Worm (Caenorhabditis elegans) whole organism, early embryonic: ENCODE measurements around the gene crh-2.
"Not testable (repeated sequence)": the region's sequence is repeated elsewhere in the genome, so short reads cannot be mapped to it uniquely, and the experiment has no call there.

Source experiments
- B0310.2 ChIP-seq: sonication (generic microtip); optimal IDR thresholded peaks from 2 replicates; lab custom pipeline; 2016; ENCODE audit warnings: mild to moderate bottlenecking, missing genetic modification characterization, missing compliant biosample characterization
- ama-1 ChIP-seq: fragments of 150-350 bp; optimal IDR thresholded peaks from 2 replicates; lab custom pipeline; 2014
- ceh-36 ChIP-seq: sonication (generic microtip); optimal IDR thresholded peaks from 2 replicates; lab custom pipeline; 2016; ENCODE audit warnings: missing genetic modification characterization, inconsistent platforms, missing compliant biosample characterization
- hmbx-1 ChIP-seq: sonication (generic microtip); optimal IDR thresholded peaks from 2 replicates; lab custom pipeline; 2016; ENCODE audit warnings: mild to moderate bottlenecking, missing genetic modification characterization, missing compliant biosample characterization
- hmg-4 ChIP-seq: fragments of 200-800 bp; sonication (Bioruptor generic); optimal IDR thresholded peaks from 2 replicates; lab custom pipeline; 2018; ENCODE audit warnings: mild to moderate bottlenecking, missing genetic modification characterization, missing compliant biosample characterization
- hnd-1 ChIP-seq: sonication (generic microtip); optimal IDR thresholded peaks from 2 replicates; lab custom pipeline; 2016; ENCODE audit warnings: missing genetic modification characterization, missing compliant biosample characterization
- pes-1 ChIP-seq: fragments of 200-800 bp; sonication (Bioruptor generic); IDR thresholded peaks from 2 replicates; pipeline ENCODE4 v1.3.6; 2022; ENCODE audit warnings: missing genetic modification reagents, missing genetic modification characterization, missing compliant biosample characterization
- sea-1 ChIP-seq: fragments of 200-800 bp; sonication (Bioruptor generic); conservative IDR thresholded peaks from 2 replicates; pipeline ENCODE4 v1.3.6; 2022; ENCODE audit warnings: missing genetic modification characterization, missing compliant biosample characterization
- tbx-37 ChIP-seq: fragments of 200-800 bp; sonication (Bioruptor generic); conservative IDR thresholded peaks from 2 replicates; pipeline ENCODE4 v1.3.6; 2022; ENCODE audit warnings: missing genetic modification reagents, missing genetic modification characterization, missing compliant biosample characterization

- TF ChIP-seq ama-1 (lab: Kevin White, UChicago); hmg-4 (GFP tag; lab: Kevin White, UChicago); tbx-37 (GFP tag; lab: Robert Waterston, UW); sea-1 (GFP tag; lab: Robert Waterston, UW); B0310.2 (tag; lab: Kevin White, UChicago); hmbx-1 (tag; lab: Kevin White, UChicago); pes-1 (GFP tag; lab: Robert Waterston, UW); hnd-1 (tag; lab: Kevin White, UChicago); ceh-36 (tag; lab: Kevin White, UChicago): not testable (repeated sequence)
These were observed 28.6 kb downstream of the crh-2 start, which contains the start of gene F58A6.9 for ce11 chrII:5158774-5159173.
